Fruit fly (Drosophila melanogaster): Measurements from ENCODE around the gene CG10431.

DNA sequence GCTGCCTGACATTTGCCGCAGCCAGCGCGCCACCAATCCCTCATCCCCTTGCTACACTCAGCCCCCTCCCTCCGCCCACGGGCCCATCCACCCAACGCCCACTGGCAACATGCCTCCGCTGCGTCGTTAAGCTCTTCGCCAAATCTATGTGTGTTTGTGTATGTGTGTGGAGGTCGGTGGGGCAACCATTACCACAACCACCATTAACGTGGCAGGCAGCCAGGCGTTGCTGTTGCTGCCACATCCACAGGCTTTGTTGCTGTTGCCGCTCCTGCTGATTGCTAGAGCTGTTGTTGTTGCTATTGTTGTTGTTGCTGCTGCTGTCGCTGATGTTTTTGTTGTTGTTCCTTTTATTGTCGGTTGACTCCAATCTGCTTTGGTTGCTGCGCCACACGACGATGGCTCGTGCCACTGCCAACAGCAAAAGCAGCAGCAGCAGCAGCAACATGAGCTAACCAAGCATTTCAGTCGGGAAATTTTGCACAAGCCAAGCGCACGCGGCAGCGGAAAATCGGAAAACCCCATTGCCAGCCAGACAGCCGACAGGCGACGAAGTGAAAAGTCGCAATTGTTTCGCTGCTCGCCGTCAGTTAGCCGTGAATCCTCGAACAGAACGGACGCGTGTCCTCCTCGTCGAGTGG lies 52.9 kb downstream of the CG10431 start, which contains the start of gene Sidpn:
- TF ChIP-seq CG1621 (tag; optimal IDR thresholded peaks at IDR 0.05), result no peak
- TF ChIP-seq topi (GFP tag; optimal IDR thresholded peaks at IDR 0.05), result no peak
- TF ChIP-seq CG11294 (GFP tag; IDR thresholded peaks at IDR 0.05), result no peak
- no peak for TF ChIP-seq achi (GFP tag; optimal IDR thresholded peaks at IDR 0.05)
- no peak for TF ChIP-seq CG15336 (GFP tag; IDR thresholded peaks at IDR 0.05)
- no peak for TF ChIP-seq CG11762 (GFP tag; optimal IDR thresholded peaks at IDR 0.05; ENCODE audit: insufficient read depth)
- no peak for TF ChIP-seq CG32006 (GFP tag; optimal IDR thresholded peaks at IDR 0.05)
- TF ChIP-seq esn (GFP tag; optimal IDR thresholded peaks at IDR 0.05), result no peak
- TF ChIP-seq CG6792 (GFP tag; optimal IDR thresholded peaks at IDR 0.05), result no peak
- no peak for TF ChIP-seq CG16779 (tag; optimal IDR thresholded peaks at IDR 0.05)
- no peak for TF ChIP-seq CG9139 (GFP tag; optimal IDR thresholded peaks at IDR 0.05)
- no peak for TF ChIP-seq CG10631 (GFP tag; optimal IDR thresholded peaks at IDR 0.05)
- TF ChIP-seq eg (GFP tag; IDR thresholded peaks at IDR 0.05), result no peak

Data from whole organism, prepupa.